Fruit fly (Drosophila melanogaster): ENCODE measurements around the gene Seipin.

Seipin gene

DNA sequence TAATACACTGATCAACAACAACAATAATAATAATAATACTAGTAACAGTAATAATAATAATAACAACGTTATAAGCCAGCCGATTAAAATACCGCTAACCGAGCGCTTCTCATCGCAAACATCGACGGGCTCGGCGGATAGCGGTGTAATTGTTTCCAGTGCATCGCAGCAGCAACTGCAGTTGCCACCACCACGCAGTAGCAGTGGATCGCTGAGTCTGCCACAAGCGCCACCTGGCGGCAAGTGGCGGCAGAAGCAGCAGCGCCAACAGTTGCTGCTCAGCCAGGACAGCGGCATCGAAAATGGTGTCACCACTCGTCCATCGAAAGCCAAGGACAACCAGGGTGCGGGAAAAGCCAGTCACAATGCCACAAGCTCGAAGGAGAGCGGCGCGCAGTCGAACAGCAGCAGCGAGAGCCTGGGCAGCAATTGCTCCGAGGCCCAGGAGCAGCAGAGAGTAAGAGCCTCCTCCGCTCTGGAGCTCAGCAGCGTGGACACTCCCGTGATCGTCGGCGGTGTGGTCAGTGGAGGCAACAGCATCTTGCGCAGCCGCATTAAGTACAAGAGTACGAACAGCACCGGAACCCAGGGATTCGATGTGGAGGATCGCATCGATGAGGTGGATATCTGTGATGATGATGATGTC, 40.0 kb downstream of the Seipin start:
- TF ChIP-seq fru (GFP tag; optimal IDR thresholded peaks at IDR 0.05) (peak; percentile 13), foxo (GFP tag; optimal IDR thresholded peaks at IDR 0.05) (peak in 1 of 2 experiments; percentile 30), Sp1 (GFP tag; optimal IDR thresholded peaks at IDR 0.05) (no peak)

DNA sequence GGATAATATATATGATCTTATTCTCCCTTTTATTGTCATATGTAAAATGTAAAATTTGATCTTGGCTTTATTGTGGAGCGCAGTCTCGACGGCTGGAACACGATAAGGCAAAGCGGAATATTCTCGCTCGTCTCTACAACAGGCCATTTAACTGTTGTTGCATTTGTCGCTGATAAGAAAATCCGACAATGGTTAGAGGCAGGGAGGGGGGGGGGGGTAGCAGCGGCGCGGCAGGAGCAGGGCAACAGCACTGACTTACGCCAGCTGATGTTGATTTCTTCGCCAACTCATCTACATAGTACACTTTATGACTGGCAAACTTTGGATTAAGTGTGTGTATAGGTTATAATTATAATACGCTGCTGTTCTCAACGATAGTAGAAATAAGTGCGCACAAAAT, 42.2 kb downstream of the Seipin start:
- no peak for TF ChIP-seq Rel (GFP tag; optimal IDR thresholded peaks at IDR 0.05)
- TF ChIP-seq Rel (tag; optimal IDR thresholded peaks at IDR 0.05), result peak; percentile 25
- peak; percentile 62 for TF ChIP-seq Dfd (GFP tag; optimal IDR thresholded peaks at IDR 0.05)
- no peak for TF ChIP-seq Myc (optimal IDR thresholded peaks at IDR 0.05)
- no peak for TF ChIP-seq dmrt93B (GFP tag; optimal IDR thresholded peaks at IDR 0.05)
- peak; percentile 18 for TF ChIP-seq h (GFP tag; optimal IDR thresholded peaks at IDR 0.05)

DNA sequence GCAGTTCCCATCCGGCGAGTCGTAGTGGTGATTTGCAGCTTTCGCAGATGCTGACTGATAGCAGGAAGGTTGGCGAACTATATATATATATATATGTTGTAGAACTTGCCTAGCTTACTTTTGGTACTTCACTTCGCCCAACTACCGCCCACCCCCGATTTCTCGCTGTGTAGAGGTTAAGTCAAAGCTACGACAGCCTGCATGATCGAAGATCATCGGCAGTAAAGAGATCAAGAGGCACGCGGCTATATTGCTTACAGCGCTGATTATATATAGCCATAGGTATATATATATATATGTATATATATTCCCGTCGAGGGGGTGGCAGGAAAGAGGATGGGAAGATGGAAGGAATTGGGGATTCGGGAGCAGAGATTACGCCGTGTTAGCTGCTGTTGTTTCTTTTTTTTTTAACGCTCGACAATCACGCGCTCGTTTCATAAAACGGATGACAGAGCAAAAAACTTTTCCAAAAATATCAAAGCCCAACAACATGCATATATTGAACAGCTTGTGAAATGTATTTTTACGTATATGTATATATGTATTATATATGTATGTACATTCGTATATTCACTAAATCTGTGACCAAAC, 43.0 kb downstream of the Seipin start:
- TF ChIP-seq usp (GFP tag; optimal IDR thresholded peaks at IDR 0.05) (no peak), rgr (GFP tag; optimal IDR thresholded peaks at IDR 0.05) (no peak), Sp1 (GFP tag; optimal IDR thresholded peaks at IDR 0.05) (no peak), CrebA (GFP tag; optimal IDR thresholded peaks at IDR 0.05; ENCODE audit: borderline replicate concordance) (no peak), Hnf4 (GFP tag; optimal IDR thresholded peaks at IDR 0.05) (no peak), Myc (optimal IDR thresholded peaks at IDR 0.05) (no peak), brk (GFP tag; optimal IDR thresholded peaks at IDR 0.05) (no peak), Dfd (GFP tag; optimal IDR thresholded peaks at IDR 0.05) (no peak), Dif (GFP tag; optimal IDR thresholded peaks at IDR 0.05; ENCODE audit: partially characterized antibody) (no peak), Hr83 (GFP tag; optimal IDR thresholded peaks at IDR 0.05; ENCODE audit: poor library complexity, severe bottlenecking) (no peak), dsf (GFP tag; optimal IDR thresholded peaks at IDR 0.05; ENCODE audit: borderline replicate concordance) (no peak), CG32264 (GFP tag; optimal IDR thresholded peaks at IDR 0.05) (no peak), N (GFP tag; optimal IDR thresholded peaks at IDR 0.05) (no peak), psq (GFP tag; optimal IDR thresholded peaks at IDR 0.05) (no peak), lola (GFP tag; optimal IDR thresholded peaks at IDR 0.05) (no peak), foxo (GFP tag; optimal IDR thresholded peaks at IDR 0.05) (no peak), CG9705 (GFP tag; optimal IDR thresholded peaks at IDR 0.05) (no peak), GATAd (GFP tag; optimal IDR thresholded peaks at IDR 0.05) (no peak), sage (GFP tag; optimal IDR thresholded peaks at IDR 0.05) (no peak)

- TF ChIP-seq Hr83 (GFP tag; optimal IDR thresholded peaks at IDR 0.05; ENCODE audit: poor library complexity, severe bottlenecking) (peak; percentile 50), CG32264 (GFP tag; optimal IDR thresholded peaks at IDR 0.05) (no peak), h (GFP tag; optimal IDR thresholded peaks at IDR 0.05) (peak; percentile 4), rgr (GFP tag; optimal IDR thresholded peaks at IDR 0.05) (peak; percentile 11)
Measured at dm6 chrX:2663416-2663815, 43.8 kb downstream of the Seipin start.
